Fruit fly (Drosophila melanogaster) whole organism, embryonic: ENCODE measurements around the gene CG17029.

ENCODE experiments used
- Blimp-1 ChIP-seq: fragments of 200-800 bp; sonication (Bioruptor generic); optimal IDR thresholded peaks from 3 replicates; lab custom pipeline; 2018; ENCODE audit warnings: missing biosample characterization, missing genetic modification characterization, mild to moderate bottlenecking, moderate library complexity, missing genetic modification reagents
- CG1024 ChIP-seq: fragments of 200-800 bp; sonication (Bioruptor generic); IDR thresholded peaks from 2 replicates; pipeline ENCODE4 v1.3.6; 2022; ENCODE audit warnings: missing biosample characterization, missing genetic modification characterization
- CG10267 ChIP-seq: fragments of 200-800 bp; sonication (Bioruptor generic); optimal IDR thresholded peaks from 2 replicates; lab custom pipeline; 2018; ENCODE audit warnings: missing biosample characterization, mild to moderate bottlenecking, missing genetic modification characterization, moderate library complexity
- CG11504 ChIP-seq: fragments of 200-800 bp; sonication (Bioruptor generic); optimal IDR thresholded peaks from 3 replicates; lab custom pipeline; 2019; ENCODE audit warnings: missing biosample characterization, mild to moderate bottlenecking, missing genetic modification characterization, moderate library complexity
- CG12155 ChIP-seq: fragments of 200-800 bp; sonication (Bioruptor generic); optimal IDR thresholded peaks from 3 replicates; lab custom pipeline; 2016; ENCODE audit warnings: missing biosample characterization, missing genetic modification characterization
- CG14710 ChIP-seq: fragments of 200-800 bp; sonication (Bioruptor generic); optimal IDR thresholded peaks from 3 replicates; lab custom pipeline; 2019; ENCODE audit warnings: missing biosample characterization, mild to moderate bottlenecking, missing genetic modification characterization, moderate library complexity
- CG15601 ChIP-seq: fragments of 200-800 bp; sonication (Bioruptor generic); optimal IDR thresholded peaks from 3 replicates; lab custom pipeline; 2019; ENCODE audit warnings: missing biosample characterization, mild to moderate bottlenecking, missing genetic modification characterization, moderate library complexity
- CG15696 ChIP-seq: fragments of 200-800 bp; sonication (Bioruptor generic); optimal IDR thresholded peaks from 2 replicates; lab custom pipeline; 2019; ENCODE audit warnings: missing biosample characterization, mild to moderate bottlenecking, missing genetic modification characterization, moderate library complexity
- CG17361 ChIP-seq: fragments of 200-800 bp; sonication (Bioruptor generic); IDR thresholded peaks from 3 replicates; pipeline ENCODE4 v1.3.6; 2022; ENCODE audit warnings: missing biosample characterization, missing genetic modification characterization
- CG17829 ChIP-seq: fragments of 200-800 bp; optimal IDR thresholded peaks from 2 replicates; lab custom pipeline; 2019; ENCODE audit warnings: missing biosample characterization, mild to moderate bottlenecking, missing genetic modification characterization, moderate library complexity
- CG18262 ChIP-seq: fragments of 200-800 bp; optimal IDR thresholded peaks from 3 replicates; lab custom pipeline; 2019; ENCODE audit warnings: missing biosample characterization, mild to moderate bottlenecking, missing genetic modification characterization, moderate library complexity
- CG1832 ChIP-seq: fragments of 200-800 bp; sonication (Bioruptor generic); optimal IDR thresholded peaks from 2 replicates; lab custom pipeline; 2017; ENCODE audit warnings: missing biosample characterization, mild to moderate bottlenecking, missing genetic modification characterization, inconsistent platforms
- CG2202 ChIP-seq: fragments of 200-800 bp; sonication (Bioruptor generic); optimal IDR thresholded peaks from 2 replicates; lab custom pipeline; 2018; ENCODE audit warnings: missing biosample characterization, mild to moderate bottlenecking, missing genetic modification characterization
- CG2678 ChIP-seq: fragments of 200-800 bp; sonication (Bioruptor generic); optimal IDR thresholded peaks from 3 replicates; lab custom pipeline; 2019; ENCODE audit warnings: missing biosample characterization, mild to moderate bottlenecking, missing genetic modification characterization, moderate library complexity
- CG2712 ChIP-seq: fragments of 200-800 bp; optimal IDR thresholded peaks from 3 replicates; lab custom pipeline; 2019; ENCODE audit warnings: missing biosample characterization, mild to moderate bottlenecking, missing genetic modification characterization, moderate library complexity
- CG31441 ChIP-seq: fragments of 200-800 bp; sonication (Bioruptor generic); IDR thresholded peaks from 2 replicates; pipeline ENCODE4 v1.3.6; 2022; ENCODE audit warnings: missing biosample characterization, missing genetic modification characterization
- CG33557 ChIP-seq: fragments of 200-800 bp; sonication (Bioruptor generic); optimal IDR thresholded peaks from 2 replicates; lab custom pipeline; 2019; ENCODE audit warnings: missing biosample characterization, mild to moderate bottlenecking, missing genetic modification characterization, moderate library complexity
- CG34422 ChIP-seq: fragments of 200-800 bp; sonication (Bioruptor generic); IDR thresholded peaks from 3 replicates; pipeline ENCODE4 v1.3.6; 2022; ENCODE audit warnings: missing biosample characterization, missing genetic modification characterization
- CG4617 ChIP-seq: fragments of 200-800 bp; sonication (Bioruptor generic); optimal IDR thresholded peaks from 3 replicates; lab custom pipeline; 2016; ENCODE audit warnings: missing biosample characterization, missing genetic modification characterization, borderline replicate concordance
- CG7963 ChIP-seq: fragments of 200-800 bp; sonication (Bioruptor generic); IDR thresholded peaks from 3 replicates; pipeline ENCODE4 v1.3.6; 2022; ENCODE audit warnings: missing biosample characterization, missing genetic modification characterization; ENCODE audit not compliant: partially characterized antibody
- D ChIP-seq, 2 experiments: fragments of 200-800 bp in 1 of 2; fragments of >200 bp in 1 of 2; sonication (Bioruptor generic) in 1 of 2; optimal IDR thresholded peaks; 2 replicates in 1 of 2; 3 replicates in 1 of 2; lab custom pipeline; 2017; ENCODE audit warnings: mild to moderate bottlenecking in 1 of 2, missing biosample characterization in 1 of 2, missing genetic modification characterization in 1 of 2, missing genetic modification reagents in 1 of 2
- D19A ChIP-seq: fragments of 200-800 bp; optimal IDR thresholded peaks from 3 replicates; lab custom pipeline; 2019; ENCODE audit warnings: missing biosample characterization, mild to moderate bottlenecking, missing genetic modification characterization, moderate library complexity
- Dad ChIP-seq: fragments of 200-800 bp; sonication (Bioruptor generic); optimal IDR thresholded peaks from 3 replicates; lab custom pipeline; 2016; ENCODE audit warnings: missing biosample characterization, missing genetic modification characterization
- Dbx ChIP-seq: fragments of 200-800 bp; sonication (Bioruptor generic); IDR thresholded peaks from 3 replicates; pipeline ENCODE4 v1.3.6; 2022; ENCODE audit warnings: missing biosample characterization, missing genetic modification characterization
- Dref ChIP-seq: fragments of 200-800 bp; sonication (Bioruptor generic); IDR thresholded peaks from 2 replicates; pipeline ENCODE4 v1.3.6; 2022; ENCODE audit warnings: missing biosample characterization, missing genetic modification characterization
- Oaz ChIP-seq: fragments of 200-800 bp; sonication (Bioruptor generic); IDR thresholded peaks from 2 replicates; pipeline ENCODE4 v1.3.6; 2022; ENCODE audit warnings: missing biosample characterization, missing genetic modification characterization
- Spps ChIP-seq: fragments of 200-800 bp; sonication (Bioruptor generic); optimal IDR thresholded peaks from 2 replicates; lab custom pipeline; 2018; ENCODE audit warnings: missing biosample characterization, mild to moderate bottlenecking, missing genetic modification characterization
- Ssrp ChIP-seq: fragments of 200-800 bp; sonication (Bioruptor generic); optimal IDR thresholded peaks from 2 replicates; lab custom pipeline; 2018; ENCODE audit warnings: missing biosample characterization, mild to moderate bottlenecking, missing genetic modification characterization, moderate library complexity
- Xbp1 ChIP-seq: fragments of 200-800 bp; sonication (Bioruptor generic); optimal IDR thresholded peaks from 3 replicates; lab custom pipeline; 2016; ENCODE audit warnings: missing biosample characterization, mild to moderate bottlenecking, missing genetic modification characterization
- aop ChIP-seq: fragments of 200-800 bp; sonication (Bioruptor generic); IDR thresholded peaks from 2 replicates; pipeline ENCODE4 v1.3.6; 2022; ENCODE audit warnings: missing biosample characterization, missing genetic modification characterization
- dmrt11E ChIP-seq: fragments of 200-800 bp; sonication (Bioruptor generic); optimal IDR thresholded peaks from 3 replicates; lab custom pipeline; 2018; ENCODE audit warnings: missing biosample characterization, mild to moderate bottlenecking, missing genetic modification characterization, moderate library complexity
- dysf ChIP-seq: fragments of 200-800 bp; sonication (Bioruptor generic); IDR thresholded peaks from 3 replicates; pipeline ENCODE4 v1.3.6; 2022; ENCODE audit warnings: missing biosample characterization, missing genetic modification characterization
- fd96Cb ChIP-seq: fragments of 200-800 bp; sonication (Bioruptor generic); optimal IDR thresholded peaks from 2 replicates; lab custom pipeline; 2018; ENCODE audit warnings: missing biosample characterization, mild to moderate bottlenecking, missing genetic modification characterization, moderate library complexity
- gem ChIP-seq: fragments of 200-800 bp; sonication (Bioruptor generic); optimal IDR thresholded peaks from 2 replicates; lab custom pipeline; 2019; ENCODE audit warnings: missing biosample characterization, mild to moderate bottlenecking, missing genetic modification characterization, moderate library complexity
- gsb-n ChIP-seq: fragments of 200-800 bp; sonication (Bioruptor generic); optimal IDR thresholded peaks from 3 replicates; lab custom pipeline; 2018; ENCODE audit warnings: missing biosample characterization, mild to moderate bottlenecking, missing genetic modification characterization
- insv ChIP-seq, 2 experiments: fragments of 200-800 bp; sonication (Bioruptor generic); optimal IDR thresholded peaks; 3 replicates each; lab custom pipeline; 2016 to 2018; ENCODE audit warnings: missing biosample characterization in 2 of 2, missing genetic modification characterization in 2 of 2
- lbe ChIP-seq: fragments of 200-800 bp; sonication (Bioruptor generic); optimal IDR thresholded peaks from 2 replicates; lab custom pipeline; 2016; ENCODE audit warnings: missing biosample characterization, mild to moderate bottlenecking, missing genetic modification characterization
- nmo ChIP-seq: fragments of 200-800 bp; sonication (Bioruptor generic); optimal IDR thresholded peaks from 2 replicates; lab custom pipeline; 2018; ENCODE audit warnings: missing biosample characterization, mild to moderate bottlenecking, missing genetic modification characterization, moderate library complexity
- nom ChIP-seq: fragments of 200-800 bp; sonication (Bioruptor generic); optimal IDR thresholded peaks from 2 replicates; lab custom pipeline; 2017; ENCODE audit warnings: missing biosample characterization, missing genetic modification characterization, mild to moderate bottlenecking, moderate library complexity, missing genetic modification reagents
- pan ChIP-seq, 4 experiments: fragments of >200 bp in 3 of 4; fragments of 200-800 bp in 1 of 4; sonication (Bioruptor generic) in 1 of 4; optimal IDR thresholded peaks in 3 of 4; IDR thresholded peaks in 1 of 4; 2 replicates each; pipeline versions ENCODE4 v1.3.6 to Lab custom; 2017 to 2022; ENCODE audit warnings: missing biosample characterization in 2 of 4, missing genetic modification characterization in 2 of 4, mixed read lengths in 1 of 4
- so ChIP-seq: fragments of 200-800 bp; sonication (Bioruptor generic); IDR thresholded peaks from 3 replicates; pipeline ENCODE4 v1.3.6; 2022; ENCODE audit warnings: missing biosample characterization, missing genetic modification characterization
- tin ChIP-seq: fragments of 200-800 bp; sonication (Bioruptor generic); optimal IDR thresholded peaks from 3 replicates; lab custom pipeline; 2016; ENCODE audit warnings: missing biosample characterization, missing genetic modification characterization
- tll ChIP-seq, 2 experiments: fragments of 200-800 bp in 1 of 2; fragments of >200 bp in 1 of 2; sonication (Bioruptor generic) in 1 of 2; optimal IDR thresholded peaks; 2 replicates each; lab custom pipeline; 2017 to 2019; ENCODE audit warnings: missing biosample characterization in 2 of 2, missing genetic modification characterization in 2 of 2, mild to moderate bottlenecking in 1 of 2, moderate library complexity in 1 of 2
- trem ChIP-seq: fragments of 200-800 bp; optimal IDR thresholded peaks from 3 replicates; lab custom pipeline; 2019; ENCODE audit warnings: missing biosample characterization, mild to moderate bottlenecking, missing genetic modification characterization, moderate library complexity
- zf30C ChIP-seq: fragments of 200-800 bp; sonication (Bioruptor generic); optimal IDR thresholded peaks from 3 replicates; lab custom pipeline; 2018; ENCODE audit warnings: missing biosample characterization, mild to moderate bottlenecking, missing genetic modification characterization

The CG17029 gene

DNA sequence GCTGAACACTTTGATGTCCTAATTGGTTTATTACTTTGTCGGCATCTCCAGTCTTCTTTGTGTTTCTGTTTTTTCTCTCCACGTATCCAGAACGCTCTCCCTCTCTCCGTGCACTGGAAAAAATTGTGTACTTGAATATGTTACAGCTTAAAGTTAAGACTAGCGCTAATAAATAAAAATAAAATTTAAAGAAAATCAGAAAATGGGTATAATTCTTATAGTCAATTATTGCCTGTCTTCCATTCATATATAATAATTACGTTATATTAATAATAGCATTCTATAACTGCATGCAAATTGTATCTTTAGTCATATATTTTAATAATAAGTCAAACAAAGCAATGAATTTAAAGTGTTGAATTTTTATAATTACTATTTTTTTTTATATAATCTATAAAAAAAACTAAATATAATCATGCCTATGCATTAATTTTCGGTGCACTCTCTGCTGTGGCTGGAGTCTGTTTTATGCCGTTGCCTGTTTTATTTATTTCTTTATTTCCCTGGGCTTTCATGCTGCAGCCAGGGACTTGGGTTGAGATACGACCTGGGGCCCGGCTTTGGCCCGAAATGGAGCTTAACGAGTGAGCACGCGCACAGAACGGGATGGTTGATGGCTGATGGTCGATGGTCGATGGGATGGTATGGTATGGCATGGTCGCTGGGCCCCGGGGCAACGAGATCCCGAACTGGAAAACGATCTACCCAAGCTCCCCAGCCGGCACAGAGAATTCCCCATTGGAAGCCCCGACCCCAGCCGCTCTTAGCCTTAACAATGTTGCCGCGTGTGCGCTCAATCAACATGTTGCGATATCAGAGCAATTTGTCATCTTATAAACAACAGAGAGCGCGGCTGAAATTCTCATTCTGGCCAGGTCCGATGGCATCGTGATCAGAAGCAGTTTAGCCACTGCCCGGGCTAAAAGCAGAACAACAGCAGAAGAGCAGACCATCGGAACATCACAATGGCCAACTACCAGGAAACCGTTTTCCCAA lies 39.4 kb downstream of the CG17029 start:
- TF ChIP-seq CG33557 (GFP tag; lab: Kevin White, UChicago): peak; percentile 47
- peak; percentile 19 for TF ChIP-seq CG2678 (tag; lab: Kevin White, UChicago)
- TF ChIP-seq dmrt11E (tag; lab: Kevin White, UChicago): peak; percentile 75
- no peak for TF ChIP-seq Dbx (GFP tag; lab: Robert Waterston, UW)
- TF ChIP-seq Oaz (GFP tag; lab: Robert Waterston, UW): no peak
- TF ChIP-seq Dref (GFP tag; lab: Robert Waterston, UW): no peak
- TF ChIP-seq Ssrp: peak; percentile 21
- TF ChIP-seq pan (optimal IDR thresholded peaks at IDR 0.05; lab: Kevin White, UChicago): peak in 1 of 2 experiments; percentile 21
- TF ChIP-seq pan (GFP tag; optimal IDR thresholded peaks at IDR 0.05 in 1 of 2, IDR thresholded peaks at IDR 0.05 in 1 of 2): peak in 1 of 2 experiments; percentile 36
- TF ChIP-seq Spps: peak; percentile 35
- peak; percentile 74 for TF ChIP-seq CG17829 (tag; lab: Kevin White, UChicago)
- peak; percentile 6 for TF ChIP-seq CG1832 (GFP tag; lab: Kevin White, UChicago)
- TF ChIP-seq gem (tag; lab: Kevin White, UChicago): peak; percentile 59
- peak; percentile 67 for TF ChIP-seq CG10267 (tag; lab: Kevin White, UChicago)
- no peak for TF ChIP-seq CG34422 (GFP tag; lab: Robert Waterston, UW)
- TF ChIP-seq nmo: peak; percentile 56
- TF ChIP-seq CG2712 (tag; lab: Kevin White, UChicago): peak; percentile 79
- peak; percentile 36 for TF ChIP-seq fd96Cb (tag; lab: Kevin White, UChicago)
- no peak for TF ChIP-seq CG12155
- TF ChIP-seq nom (GFP tag; lab: Kevin White, UChicago): peak; percentile 31
- peak; percentile 48 for TF ChIP-seq Blimp-1
- TF ChIP-seq tll (GFP tag; optimal IDR thresholded peaks at IDR 0.05; lab: Kevin White, UChicago): no peak
- TF ChIP-seq Xbp1 (GFP tag; lab: Kevin White, UChicago): no peak
- 0 out of 2 replicates have a peak, but pooled peaks have one; percentile 2 for TF ChIP-seq CG1024
- peak; percentile 77 for TF ChIP-seq CG14710 (tag; lab: Kevin White, UChicago)
- TF ChIP-seq CG31441 (GFP tag; lab: Robert Waterston, UW): peak; percentile 58; the same call in 1 of the 2 replicates
- 0 out of 3 replicates have a peak, but pooled peaks have one; percentile 21 for TF ChIP-seq dysf (GFP tag; lab: Robert Waterston, UW)
- TF ChIP-seq D19A: peak; percentile 51
- no peak for TF ChIP-seq aop (GFP tag; lab: Robert Waterston, UW)
- TF ChIP-seq Dad (GFP tag; lab: Kevin White, UChicago): no peak
- no peak for TF ChIP-seq so
- TF ChIP-seq CG11504 (tag; lab: Kevin White, UChicago): peak; percentile 23
- no peak for TF ChIP-seq D (optimal IDR thresholded peaks at IDR 0.05; lab: Kevin White, UChicago)
- peak; percentile 5 for TF ChIP-seq D (GFP tag; optimal IDR thresholded peaks at IDR 0.05; lab: Kevin White, UChicago)
- peak; percentile 81 for TF ChIP-seq CG17361 (GFP tag; lab: Robert Waterston, UW)
- peak; percentile 75 for TF ChIP-seq zf30C (GFP tag; lab: Kevin White, UChicago)
- TF ChIP-seq CG4617: no peak
- no peak for TF ChIP-seq CG2202 (tag; lab: Kevin White, UChicago)
- peak; percentile 51 for TF ChIP-seq CG15696 (tag; lab: Kevin White, UChicago)
- peak; percentile 34 for TF ChIP-seq gsb-n
- TF ChIP-seq CG18262: peak; percentile 87
- TF ChIP-seq lbe (GFP tag; lab: Kevin White, UChicago): peak; percentile 5
- TF ChIP-seq CG7963: no peak
- TF ChIP-seq tin (GFP tag; lab: Kevin White, UChicago): no peak
- TF ChIP-seq CG15601 (tag; lab: Kevin White, UChicago): peak; percentile 8
- peak; percentile 55 for TF ChIP-seq trem (tag; lab: Kevin White, UChicago)
- no peak for TF ChIP-seq insv (GFP tag; optimal IDR thresholded peaks at IDR 0.05; lab: Kevin White, UChicago)
